Fruit fly (Drosophila melanogaster): ENCODE data around the gene CG12065.

- TF ChIP-seq pan (optimal IDR thresholded peaks at IDR 0.05) (no peak), usp (GFP tag; optimal IDR thresholded peaks at IDR 0.05) (no peak), CG8478 (optimal IDR thresholded peaks at IDR 0.05) (no peak)
Measured at dm6 chrX:8576675-8577074, 2.6 kb downstream of the CG12065 start.
